Worm (Caenorhabditis elegans) whole organism, late embryonic: ENCODE results near the gene T27D12.1.

Experiments used
- C08G9.2 ChIP-seq: sonication (generic microtip); optimal IDR thresholded peaks from 2 replicates; lab custom pipeline; 2016; ENCODE audit warnings: mild to moderate bottlenecking, missing genetic modification characterization, moderate library complexity, missing compliant biosample characterization
- C38D4.7 ChIP-seq: fragments of 200-800 bp; sonication (Bioruptor generic); optimal IDR thresholded peaks from 2 replicates; lab custom pipeline; 2018; ENCODE audit warnings: mild to moderate bottlenecking, missing genetic modification characterization, moderate library complexity, missing compliant biosample characterization
- F13H6.1 ChIP-seq: sonication (generic microtip); optimal IDR thresholded peaks from 2 replicates; lab custom pipeline; 2016; ENCODE audit warnings: missing genetic modification characterization, missing compliant biosample characterization
- T23F11.4 ChIP-seq: fragments of 200-800 bp; sonication (Bioruptor generic); optimal IDR thresholded peaks from 2 replicates; lab custom pipeline; 2018; ENCODE audit warnings: mild to moderate bottlenecking, missing genetic modification characterization, missing compliant biosample characterization
- Y22D7AL.16 ChIP-seq: sonication (generic microtip); optimal IDR thresholded peaks from 2 replicates; lab custom pipeline; 2016; ENCODE audit warnings: missing genetic modification characterization, missing compliant biosample characterization
- ahr-1 ChIP-seq: sonication (generic microtip); optimal IDR thresholded peaks from 2 replicates; lab custom pipeline; 2016; ENCODE audit warnings: missing genetic modification characterization, missing compliant biosample characterization
- ama-1 ChIP-seq: fragments of 150-350 bp; optimal IDR thresholded peaks from 2 replicates; lab custom pipeline; 2014
- ceh-18 ChIP-seq: sonication (generic microtip); optimal IDR thresholded peaks from 2 replicates; lab custom pipeline; 2016; ENCODE audit warnings: missing genetic modification characterization, missing compliant biosample characterization
- ceh-34 ChIP-seq: sonication (generic microtip); optimal IDR thresholded peaks from 2 replicates; lab custom pipeline; 2016; ENCODE audit warnings: mild to moderate bottlenecking, missing genetic modification characterization, missing compliant biosample characterization
- ceh-45 ChIP-seq: fragments of 200-800 bp; sonication (Bioruptor generic); IDR thresholded peaks from 2 replicates; pipeline ENCODE4 v1.3.6; 2022; ENCODE audit warnings: missing genetic modification reagents, missing genetic modification characterization, missing compliant biosample characterization
- ceh-6 ChIP-seq: fragments of 200-800 bp; sonication (Bioruptor generic); optimal IDR thresholded peaks from 2 replicates; lab custom pipeline; 2018; ENCODE audit warnings: mild to moderate bottlenecking, missing genetic modification characterization, missing compliant biosample characterization
- ceh-9 ChIP-seq: sonication (generic microtip); optimal IDR thresholded peaks from 2 replicates; lab custom pipeline; 2016; ENCODE audit warnings: mild to moderate bottlenecking, missing genetic modification characterization, inconsistent platforms, missing compliant biosample characterization
- che-1 ChIP-seq: sonication (generic microtip); optimal IDR thresholded peaks from 2 replicates; lab custom pipeline; 2016; ENCODE audit warnings: mild to moderate bottlenecking, missing genetic modification characterization, missing compliant biosample characterization
- dve-1 ChIP-seq: sonication (generic microtip); optimal IDR thresholded peaks from 2 replicates; lab custom pipeline; 2017; ENCODE audit warnings: antibody characterized with exemption, mild to moderate bottlenecking, missing genetic modification characterization, missing compliant biosample characterization
- fkh-10 ChIP-seq: fragments of 150-350 bp; optimal IDR thresholded peaks from 2 replicates; lab custom pipeline; 2014; ENCODE audit warnings: missing biosample characterization, missing genetic modification reagents, missing genetic modification characterization
- fkh-6 ChIP-seq: sonication (generic microtip); optimal IDR thresholded peaks from 2 replicates; lab custom pipeline; 2016; ENCODE audit warnings: missing genetic modification characterization, missing compliant biosample characterization
- hlh-13 ChIP-seq: fragments of 200-800 bp; sonication (Bioruptor generic); optimal IDR thresholded peaks from 2 replicates; lab custom pipeline; 2018; ENCODE audit warnings: mild to moderate bottlenecking, missing genetic modification characterization, missing compliant biosample characterization
- hlh-15 ChIP-seq: sonication (generic microtip); optimal IDR thresholded peaks from 2 replicates; lab custom pipeline; 2016; ENCODE audit warnings: missing genetic modification characterization, missing compliant biosample characterization
- hlh-30 ChIP-seq: sonication (generic microtip); optimal IDR thresholded peaks from 2 replicates; lab custom pipeline; 2017; ENCODE audit warnings: antibody characterized with exemption, missing genetic modification characterization, missing compliant biosample characterization; ENCODE audit not compliant: insufficient read depth
- hlh-6 ChIP-seq: sonication (generic microtip); optimal IDR thresholded peaks from 2 replicates; lab custom pipeline; 2016; ENCODE audit warnings: missing genotype, missing genetic modification characterization, missing compliant biosample characterization
- hlh-8 ChIP-seq: sonication (generic microtip); optimal IDR thresholded peaks from 2 replicates; lab custom pipeline; 2016; ENCODE audit warnings: missing genotype, missing genetic modification characterization, missing compliant biosample characterization
- madf-2 ChIP-seq: sonication (generic microtip); optimal IDR thresholded peaks from 2 replicates; lab custom pipeline; 2017; ENCODE audit warnings: missing genetic modification characterization, missing compliant biosample characterization
- nhr-232 ChIP-seq: sonication (generic microtip); optimal IDR thresholded peaks from 2 replicates; lab custom pipeline; 2016; ENCODE audit warnings: missing genetic modification characterization, missing compliant biosample characterization
- odd-2 ChIP-seq: sonication (generic microtip); optimal IDR thresholded peaks from 2 replicates; lab custom pipeline; 2017; ENCODE audit warnings: antibody characterized with exemption, mild to moderate bottlenecking, missing genetic modification characterization, missing compliant biosample characterization
- pag-3 ChIP-seq: sonication (generic microtip); optimal IDR thresholded peaks from 2 replicates; lab custom pipeline; 2016; ENCODE audit warnings: missing compliant biosample characterization, missing genetic modification characterization, borderline replicate concordance
- pat-9 ChIP-seq: fragments of 200-800 bp; sonication (Bioruptor generic); optimal IDR thresholded peaks from 2 replicates; lab custom pipeline; 2018; ENCODE audit warnings: mild to moderate bottlenecking, missing genetic modification characterization, moderate library complexity, missing compliant biosample characterization
- pax-1 ChIP-seq: fragments of 150-350 bp; optimal IDR thresholded peaks from 2 replicates; lab custom pipeline; 2014; ENCODE audit warnings: missing biosample characterization, missing genetic modification characterization
- pha-2 ChIP-seq: sonication (generic microtip); optimal IDR thresholded peaks from 2 replicates; lab custom pipeline; 2017; ENCODE audit warnings: mild to moderate bottlenecking, missing genetic modification characterization, missing compliant biosample characterization
- pha-4 ChIP-seq: fragments of 150-350 bp; optimal IDR thresholded peaks from 2 replicates; lab custom pipeline; 2018; ENCODE audit warnings: missing biosample characterization, missing genetic modification reagents, missing genetic modification characterization
- pqm-1 ChIP-seq: sonication (generic microtip); optimal IDR thresholded peaks from 2 replicates; lab custom pipeline; 2016; ENCODE audit warnings: missing genetic modification characterization, missing compliant biosample characterization
- ref-2 ChIP-seq: sonication (generic microtip); optimal IDR thresholded peaks from 2 replicates; lab custom pipeline; 2016; ENCODE audit warnings: missing genetic modification characterization, missing compliant biosample characterization
- sdc-2 ChIP-seq: sonication (generic microtip); optimal IDR thresholded peaks from 2 replicates; lab custom pipeline; 2016; ENCODE audit warnings: missing genotype, missing genetic modification characterization, missing compliant biosample characterization
- sox-4 ChIP-seq: sonication (generic microtip); optimal IDR thresholded peaks from 2 replicates; lab custom pipeline; 2017; ENCODE audit warnings: mild to moderate bottlenecking, missing genetic modification characterization, inconsistent platforms, missing compliant biosample characterization
- unc-3 ChIP-seq, 2 experiments: fragments of 200-800 bp in 1 of 2; sonication (Bioruptor generic) in 1 of 2; sonication (generic microtip) in 1 of 2; conservative IDR thresholded peaks in 1 of 2; optimal IDR thresholded peaks in 1 of 2; 2 replicates each; pipeline versions ENCODE4 v1.3.6 to Lab custom; 2016 to 2022; ENCODE audit warnings: missing compliant biosample characterization in 2 of 2, missing genetic modification characterization in 2 of 2, missing genetic modification reagents in 1 of 2
- unc-55 ChIP-seq: sonication (generic microtip); optimal IDR thresholded peaks from 2 replicates; lab custom pipeline; 2017; ENCODE audit warnings: missing biosample characterization, missing genetic modification reagents, missing genetic modification characterization
- unc-86 ChIP-seq: sonication (generic microtip); optimal IDR thresholded peaks from 2 replicates; lab custom pipeline; 2016; ENCODE audit warnings: missing genetic modification characterization, missing compliant biosample characterization

T27D12.1 gene

DNA sequence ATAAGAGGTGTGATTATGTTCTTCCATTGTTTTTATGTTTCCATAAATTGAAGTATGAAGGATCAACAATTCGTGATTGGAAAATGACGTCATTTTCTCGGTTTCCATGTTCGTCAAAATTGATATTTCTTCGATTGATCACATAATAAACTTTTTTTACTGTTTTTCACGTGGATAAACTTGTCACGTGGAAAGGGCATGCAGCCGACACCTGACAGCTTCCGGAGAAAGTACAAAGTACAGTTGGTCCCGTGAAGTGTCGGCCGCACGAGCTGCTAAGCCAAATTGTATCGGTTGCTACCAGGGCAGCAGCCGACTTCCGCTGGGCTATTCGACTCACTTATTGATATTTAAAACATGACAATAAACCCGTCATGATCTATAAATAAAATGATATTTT, 764 bp upstream of the T27D12.1 start:
- no peak for TF ChIP-seq F13H6.1
- no peak for TF ChIP-seq pax-1 (tag; lab: Kevin White, UChicago)
- no peak for TF ChIP-seq odd-2 (tag; lab: Kevin White, UChicago)
- TF ChIP-seq hlh-6, result no peak

DNA sequence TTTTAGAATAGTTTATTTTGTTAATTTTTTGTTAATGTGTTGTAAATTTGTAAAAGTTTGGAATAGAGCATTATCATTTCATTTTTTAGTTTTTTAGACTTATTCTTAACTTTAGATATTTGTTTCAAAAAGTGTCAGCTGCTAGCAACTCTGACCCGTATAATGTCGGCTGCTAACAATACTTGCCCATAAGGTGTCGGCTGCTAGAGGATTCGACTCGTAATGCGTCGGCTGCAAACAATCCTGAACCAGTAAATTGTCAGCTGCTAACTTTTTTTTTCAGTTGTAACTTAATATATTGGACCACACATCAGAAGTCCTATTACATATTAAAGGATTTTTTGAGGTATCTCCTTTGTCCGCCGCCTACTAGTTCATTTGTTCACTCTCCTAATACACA, 349 bp downstream of the T27D12.1 start:
- TF ChIP-seq hlh-8 (tag; lab: Kevin White, UChicago), result no peak
- TF ChIP-seq sdc-2, result no peak
- no peak for TF ChIP-seq hlh-30
- no peak for TF ChIP-seq dve-1 (tag; lab: Kevin White, UChicago)
- no peak for TF ChIP-seq T23F11.4 (GFP tag; lab: Kevin White, UChicago)
- no peak for TF ChIP-seq pha-4 (tag; lab: Kevin White, UChicago)
- TF ChIP-seq Y22D7AL.16 (tag; lab: Kevin White, UChicago), result no peak
- no peak for TF ChIP-seq ceh-6 (GFP tag; lab: Kevin White, UChicago)
- TF ChIP-seq unc-86 (tag; lab: Kevin White, UChicago), result no peak
- TF ChIP-seq unc-3 (GFP tag; conservative IDR thresholded peaks at IDR 0.05; lab: Robert Waterston, UW), result no peak
- TF ChIP-seq unc-3 (tag; optimal IDR thresholded peaks at IDR 0.05; lab: Kevin White, UChicago), result no peak
- no peak for TF ChIP-seq nhr-232 (tag; lab: Kevin White, UChicago)
- no peak for TF ChIP-seq C08G9.2 (tag; lab: Kevin White, UChicago)
- no peak for TF ChIP-seq fkh-10 (GFP tag; lab: Kevin White, UChicago)
- TF ChIP-seq ref-2, result no peak
- TF ChIP-seq hlh-13 (GFP tag; lab: Kevin White, UChicago), result no peak
- no peak for TF ChIP-seq unc-55

ce11 chrII:11843441-11843840, 1.0 kb downstream of the T27D12.1 start:
- TF ChIP-seq sox-4 (no peak), pax-1 (tag; lab: Kevin White, UChicago) (no peak), fkh-10 (GFP tag; lab: Kevin White, UChicago) (no peak), ceh-18 (no peak), ceh-45 (GFP tag; lab: Robert Waterston, UW) (no peak), madf-2 (tag; lab: Kevin White, UChicago) (no peak)
- TF ChIP-seq, all 69 proteins: peak for 0

DNA sequence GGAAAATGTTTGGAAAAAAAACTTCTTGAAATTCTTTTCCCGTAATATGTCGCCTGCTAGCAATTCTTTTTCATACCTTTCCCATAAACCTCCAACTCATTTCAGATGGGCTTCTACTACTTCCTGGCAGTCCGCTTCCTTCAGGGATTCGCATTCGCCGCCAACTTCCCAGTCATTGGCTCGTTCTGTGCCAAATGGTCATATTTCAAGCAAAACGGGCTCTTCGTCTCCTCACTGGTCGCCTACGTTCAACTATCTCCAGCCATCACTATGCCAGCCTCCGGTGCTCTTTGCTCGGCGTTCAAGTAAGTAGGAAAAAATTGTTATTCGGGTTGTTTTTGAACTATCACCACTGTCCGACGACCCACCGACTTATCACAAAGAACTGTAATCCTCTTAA, 1.7 kb downstream of the T27D12.1 start:
- no peak for TF ChIP-seq pax-1 (tag; lab: Kevin White, UChicago)
- no peak for TF ChIP-seq ceh-6 (GFP tag; lab: Kevin White, UChicago)
- no peak for TF ChIP-seq che-1 (tag; lab: Kevin White, UChicago)
- TF ChIP-seq sdc-2, result no peak
- no peak for TF ChIP-seq unc-55
- no peak for TF ChIP-seq ceh-18
- no peak for TF ChIP-seq ama-1 (lab: Kevin White, UChicago)
- no peak for TF ChIP-seq hlh-6
- no peak for TF ChIP-seq nhr-232 (tag; lab: Kevin White, UChicago)
- no peak for TF ChIP-seq pag-3 (tag; lab: Kevin White, UChicago)
- TF ChIP-seq pha-2, result no peak
- no peak for TF ChIP-seq pha-4 (tag; lab: Kevin White, UChicago)
- no peak for TF ChIP-seq pqm-1
- no peak for TF ChIP-seq ceh-34 (tag; lab: Kevin White, UChicago)
- TF ChIP-seq C38D4.7 (GFP tag; lab: Kevin White, UChicago), result no peak
- no peak for TF ChIP-seq pat-9 (tag; lab: Kevin White, UChicago)
- no peak for TF ChIP-seq ahr-1

- TF ChIP-seq fkh-6 (no peak), sdc-2 (peak; percentile 7), pax-1 (tag; lab: Kevin White, UChicago) (no peak), C38D4.7 (GFP tag; lab: Kevin White, UChicago) (no peak), ceh-9 (tag; lab: Kevin White, UChicago) (no peak), hlh-15 (tag; lab: Kevin White, UChicago) (no peak)
- TF ChIP-seq, all 69 proteins: peak for 1
Measured at ce11 chrII:11844984-11845383, 2.6 kb downstream of the T27D12.1 start.
